Fruit fly (Drosophila melanogaster): ENCODE results near the gene CTCF.

Gene CTCF

DNA sequence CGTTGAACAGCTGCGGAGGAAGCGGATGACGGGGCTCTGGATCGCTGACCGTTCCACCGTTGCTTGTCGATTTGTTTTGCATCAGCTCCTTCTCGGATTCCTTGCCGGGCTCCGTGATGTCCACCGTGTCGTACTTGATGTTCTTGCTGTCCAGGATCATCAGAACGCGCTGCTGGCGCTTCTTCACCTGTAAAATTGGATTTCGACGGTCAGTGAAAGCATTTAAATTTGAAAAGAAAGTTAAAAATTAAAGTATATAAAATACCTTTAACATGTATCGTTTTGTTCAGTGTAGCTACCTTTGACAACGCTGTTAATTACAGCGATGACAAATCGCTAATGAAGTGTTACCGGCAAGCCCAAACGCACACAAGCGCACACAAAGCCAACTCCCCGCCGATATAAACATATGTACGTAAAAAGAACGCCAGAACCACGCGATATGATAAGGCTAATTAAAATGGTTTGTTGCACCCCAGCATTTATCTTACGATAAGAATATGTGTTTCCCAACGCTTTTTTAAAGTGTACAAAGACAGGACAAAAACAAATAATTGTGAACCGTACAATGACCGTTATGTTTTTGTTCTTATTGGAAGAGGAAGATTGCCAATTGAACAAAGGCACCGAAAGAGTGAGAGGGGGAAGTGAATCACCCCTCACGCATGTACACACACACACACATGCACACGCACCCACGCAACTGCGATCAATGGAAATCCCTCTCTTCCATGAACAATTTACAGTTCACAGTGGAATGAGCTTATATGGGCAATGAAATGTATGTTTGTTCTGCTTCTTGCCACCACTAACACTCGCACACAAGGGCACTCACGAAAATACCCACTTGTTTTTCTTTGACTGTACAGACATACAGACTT lies 11.5 kb upstream of the CTCF start (continued):
- TF ChIP-seq CG11294 (GFP tag; IDR thresholded peaks at IDR 0.05) (no peak), CG34406 (GFP tag; optimal IDR thresholded peaks at IDR 0.05) (no peak), salr (GFP tag; optimal IDR thresholded peaks at IDR 0.05) (no peak), pdm3 (GFP tag; optimal IDR thresholded peaks at IDR 0.05) (no peak), CG16779 (tag; optimal IDR thresholded peaks at IDR 0.05) (no peak), CG6792 (GFP tag; optimal IDR thresholded peaks at IDR 0.05) (no peak), CG10631 (GFP tag; optimal IDR thresholded peaks at IDR 0.05) (no peak), Sox15 (GFP tag; optimal IDR thresholded peaks at IDR 0.05) (no peak), acj6 (GFP tag; optimal IDR thresholded peaks at IDR 0.05) (peak; percentile 10), net (GFP tag; optimal IDR thresholded peaks at IDR 0.05) (no peak), topi (GFP tag; optimal IDR thresholded peaks at IDR 0.05) (peak; percentile 15), CG1621 (tag; optimal IDR thresholded peaks at IDR 0.05) (no peak), CG6808 (GFP tag; optimal IDR thresholded peaks at IDR 0.05) (no peak), CG10669 (GFP tag; optimal IDR thresholded peaks at IDR 0.05) (peak; percentile 8), CG9139 (GFP tag; optimal IDR thresholded peaks at IDR 0.05) (no peak), CG11762 (GFP tag; optimal IDR thresholded peaks at IDR 0.05; ENCODE audit: insufficient read depth) (no peak), cyc (GFP tag; optimal IDR thresholded peaks at IDR 0.05) (no peak), fd85E (GFP tag; optimal IDR thresholded peaks at IDR 0.05) (no peak), CG32006 (GFP tag; optimal IDR thresholded peaks at IDR 0.05) (peak; percentile 21), CG6276 (GFP tag; optimal IDR thresholded peaks at IDR 0.05) (no peak), Met (GFP tag; optimal IDR thresholded peaks at IDR 0.05) (peak; percentile 20), Hr4 (GFP tag; optimal IDR thresholded peaks at IDR 0.05) (peak; percentile 17), Lpt (GFP tag; optimal IDR thresholded peaks at IDR 0.05) (no peak), Hr38 (GFP tag; optimal IDR thresholded peaks at IDR 0.05) (no peak), Ets21C (GFP tag; optimal IDR thresholded peaks at IDR 0.05) (no peak), Gug (GFP tag; IDR thresholded peaks at IDR 0.05) (no peak), CG6163 (GFP tag; IDR thresholded peaks at IDR 0.05) (peak; percentile 42; the same call in 1 of the 3 replicates), Hr39 (GFP tag; optimal IDR thresholded peaks at IDR 0.05) (peak; percentile 17), CG31627 (GFP tag; optimal IDR thresholded peaks at IDR 0.05) (peak; percentile 10), Ets96B (tag; optimal IDR thresholded peaks at IDR 0.05) (no peak), fd59A (GFP tag; optimal IDR thresholded peaks at IDR 0.05) (no peak), vri (GFP tag; optimal IDR thresholded peaks at IDR 0.05) (peak; percentile 2), dac (GFP tag; optimal IDR thresholded peaks at IDR 0.05) (no peak), Eip75B (GFP tag; optimal IDR thresholded peaks at IDR 0.05) (no peak)

DNA sequence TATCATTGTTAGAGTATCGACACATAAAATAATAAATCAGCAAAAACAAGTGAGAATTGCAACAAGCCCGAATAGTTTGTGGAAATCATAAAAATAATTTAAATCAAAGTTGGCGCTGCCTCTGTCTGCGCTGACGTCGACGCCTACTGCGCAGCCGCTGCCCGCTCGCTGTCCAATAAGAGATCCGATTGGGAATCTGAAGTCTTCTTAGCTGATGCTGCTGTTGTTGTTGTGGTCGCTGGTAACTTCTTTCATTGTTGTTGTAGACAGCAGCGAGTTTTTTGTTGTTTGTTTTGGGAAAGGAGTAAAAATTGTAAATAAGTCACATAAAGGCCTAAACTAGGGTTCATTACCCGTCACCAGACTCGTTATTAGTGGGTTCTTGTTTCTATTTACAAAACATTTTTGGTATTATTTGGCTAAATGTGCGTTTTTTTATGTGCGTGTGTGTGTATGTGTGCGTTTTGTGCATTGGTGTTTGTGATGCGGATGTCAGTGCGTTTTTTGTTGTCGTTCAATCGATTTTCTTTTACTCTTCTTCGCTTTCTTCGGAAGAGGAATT lies 8.3 kb upstream of the CTCF start:
- TF ChIP-seq CG34406 (GFP tag; optimal IDR thresholded peaks at IDR 0.05) (no peak), CG8119 (GFP tag; IDR thresholded peaks at IDR 0.05) (no peak), Gug (GFP tag; IDR thresholded peaks at IDR 0.05) (no peak), dac (GFP tag; optimal IDR thresholded peaks at IDR 0.05) (no peak), CG6854 (GFP tag; optimal IDR thresholded peaks at IDR 0.05) (no peak), vri (GFP tag; optimal IDR thresholded peaks at IDR 0.05) (no peak), fkh (GFP tag; optimal IDR thresholded peaks at IDR 0.05) (peak; percentile 57)

DNA sequence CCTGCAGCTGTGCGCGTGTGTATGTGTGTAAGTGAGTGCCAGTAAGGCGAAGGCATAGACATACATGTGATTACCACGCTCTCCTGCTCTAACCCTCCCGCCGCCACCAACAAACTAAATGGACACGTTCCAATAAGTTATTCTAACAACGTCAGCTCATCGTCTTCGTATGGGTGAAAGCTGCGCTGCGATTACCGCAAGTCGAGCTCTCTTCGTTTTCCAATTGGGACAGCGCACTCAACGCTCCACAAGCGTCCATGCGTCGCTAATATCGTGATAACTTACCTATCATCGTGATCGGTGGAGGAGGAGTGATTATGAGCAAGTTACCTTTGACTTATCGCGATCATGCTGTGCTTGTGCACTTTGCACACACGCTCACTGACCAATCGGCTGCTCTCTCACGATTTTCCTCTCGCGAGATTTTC lies 4.6 kb upstream of the CTCF start:
- TF ChIP-seq Sox15 (GFP tag; optimal IDR thresholded peaks at IDR 0.05): no peak
- TF ChIP-seq Ets96B (tag; optimal IDR thresholded peaks at IDR 0.05): no peak
- no peak for TF ChIP-seq CG11902 (GFP tag; optimal IDR thresholded peaks at IDR 0.05)
- TF ChIP-seq dsx (GFP tag; optimal IDR thresholded peaks at IDR 0.05; ENCODE audit: poor library complexity, severe bottlenecking): no peak
- TF ChIP-seq CG10631 (GFP tag; optimal IDR thresholded peaks at IDR 0.05): no peak
- TF ChIP-seq Lpt (GFP tag; optimal IDR thresholded peaks at IDR 0.05): peak; percentile 19
- TF ChIP-seq Hr38 (GFP tag; optimal IDR thresholded peaks at IDR 0.05): no peak
- TF ChIP-seq ss (GFP tag; optimal IDR thresholded peaks at IDR 0.05): peak; percentile 23 to 47
- TF ChIP-seq net (GFP tag; optimal IDR thresholded peaks at IDR 0.05): peak; percentile 35
- no peak for TF ChIP-seq Hr39 (GFP tag; optimal IDR thresholded peaks at IDR 0.05)
- TF ChIP-seq Met (GFP tag; optimal IDR thresholded peaks at IDR 0.05): no peak
- TF ChIP-seq CG6808 (GFP tag; optimal IDR thresholded peaks at IDR 0.05): peak; percentile 82
- TF ChIP-seq esn (GFP tag; optimal IDR thresholded peaks at IDR 0.05): no peak
- TF ChIP-seq Sox102F (GFP tag; optimal IDR thresholded peaks at IDR 0.05): no peak
- no peak for TF ChIP-seq vri (GFP tag; optimal IDR thresholded peaks at IDR 0.05)
- TF ChIP-seq Ets21C (GFP tag; optimal IDR thresholded peaks at IDR 0.05): no peak
- TF ChIP-seq fd85E (GFP tag; optimal IDR thresholded peaks at IDR 0.05): no peak
- peak; percentile 51 for TF ChIP-seq CG9139 (GFP tag; optimal IDR thresholded peaks at IDR 0.05)
- peak; percentile 39 for TF ChIP-seq CG6854 (GFP tag; optimal IDR thresholded peaks at IDR 0.05)
- TF ChIP-seq dac (GFP tag; optimal IDR thresholded peaks at IDR 0.05): peak; percentile 0
- no peak for TF ChIP-seq acj6 (GFP tag; optimal IDR thresholded peaks at IDR 0.05)
- peak; percentile 21 for TF ChIP-seq CG10669 (GFP tag; optimal IDR thresholded peaks at IDR 0.05)
- no peak for TF ChIP-seq Eip93F (GFP tag; optimal IDR thresholded peaks at IDR 0.05)
